Fruit fly (Drosophila melanogaster): ENCODE results near the gene CG5004.

DNA sequence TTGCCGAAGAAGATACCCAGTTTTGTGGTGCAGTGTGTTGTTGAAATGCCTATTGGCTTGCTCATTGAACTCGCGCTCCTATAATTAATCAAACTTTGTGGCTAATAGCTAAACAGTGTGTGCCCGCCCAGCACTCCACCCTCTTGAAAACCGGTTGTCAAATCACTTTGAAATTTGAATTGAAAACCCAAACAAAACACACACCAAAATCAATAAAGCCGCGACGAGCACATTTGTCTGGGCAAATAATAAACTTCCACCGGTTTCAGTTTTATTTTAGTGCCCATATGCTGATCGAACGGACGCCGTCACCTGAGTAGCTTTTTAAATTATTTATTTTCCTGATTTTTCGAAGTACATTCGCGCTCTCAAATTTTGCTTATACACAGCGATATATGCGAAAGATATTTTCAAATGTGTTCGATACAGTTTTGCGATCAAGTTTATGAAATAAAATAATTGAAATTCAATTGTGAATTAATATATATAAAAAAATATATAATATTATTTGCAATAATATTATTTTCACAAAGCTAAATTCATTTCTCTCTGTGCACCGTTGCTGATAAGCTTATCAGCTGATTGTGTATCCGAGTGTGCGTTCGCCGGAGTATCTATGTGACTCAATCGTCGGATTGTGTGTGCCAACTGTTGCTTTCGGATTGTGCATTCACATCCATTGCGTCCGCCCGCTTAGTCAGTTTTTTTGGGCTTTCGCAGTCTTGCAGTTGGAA, 22.5 kb downstream of the CG5004 start:
- no peak for TF ChIP-seq psq (optimal IDR thresholded peaks at IDR 0.05)
- TF ChIP-seq insv (optimal IDR thresholded peaks at IDR 0.05) = no peak
- TF ChIP-seq ttk (optimal IDR thresholded peaks at IDR 0.05) = no peak
- no peak for TF ChIP-seq Sin3A (optimal IDR thresholded peaks at IDR 0.05)
- no peak for TF ChIP-seq h (optimal IDR thresholded peaks at IDR 0.05)
- no peak for TF ChIP-seq Myc (optimal IDR thresholded peaks at IDR 0.05)

All from Kc167 (cell line).